Fruit fly (Drosophila melanogaster): ENCODE data around the gene ND-ASHI.

The ND-ASHI gene

DNA sequence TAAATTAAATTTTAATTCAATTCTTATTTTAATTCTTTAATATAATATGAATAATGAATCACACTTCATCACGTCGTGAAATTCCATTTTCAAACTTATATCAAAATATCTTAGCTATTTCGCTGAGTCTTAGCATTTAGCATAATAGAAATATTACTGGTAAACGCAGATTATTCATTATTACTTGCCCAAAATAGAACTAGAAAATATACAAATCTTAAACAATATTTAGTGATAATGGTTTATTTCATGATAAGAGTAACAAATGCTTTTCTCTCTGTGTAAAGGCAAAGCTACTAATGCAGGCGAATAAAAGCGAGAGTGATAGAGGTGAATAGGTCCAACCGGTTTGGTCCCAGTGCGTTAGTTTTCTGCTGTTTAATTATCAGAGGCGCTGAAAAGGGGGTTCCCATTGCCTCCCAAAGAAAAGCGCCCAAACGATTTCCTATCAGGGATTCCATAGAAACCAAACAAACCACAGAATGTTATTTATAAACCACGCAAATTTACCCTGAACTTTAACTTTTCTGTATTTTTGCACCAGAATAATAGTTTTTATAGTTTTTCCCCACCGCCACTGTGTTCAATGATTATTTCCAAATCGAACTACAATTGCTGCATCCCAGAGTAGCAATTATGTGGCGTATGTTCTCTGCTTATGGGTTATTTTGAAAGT, 15.9 kb downstream of the ND-ASHI start:
- TF ChIP-seq CG32121 (GFP tag; IDR thresholded peaks at IDR 0.05) (peak; percentile 64), CG12605 (GFP tag; IDR thresholded peaks at IDR 0.05) (no peak; the same call in none of the 2 replicates), CG8301 (tag; optimal IDR thresholded peaks at IDR 0.05) (peak; percentile 39), Pif1B (GFP tag; optimal IDR thresholded peaks at IDR 0.05) (peak; percentile 2), CG14655 (GFP tag; optimal IDR thresholded peaks at IDR 0.05) (peak; percentile 79), Ets98B (GFP tag; IDR thresholded peaks at IDR 0.05) (peak; percentile 69), CG4496 (GFP tag; IDR thresholded peaks at IDR 0.05) (peak; percentile 67), CG17806 (tag; optimal IDR thresholded peaks at IDR 0.05) (no peak), fd96Ca (GFP tag; IDR thresholded peaks at IDR 0.05) (peak; percentile 88), CG9948 (tag; optimal IDR thresholded peaks at IDR 0.05) (peak; percentile 23), CG15710 (tag; optimal IDR thresholded peaks at IDR 0.05) (no peak)

DNA sequence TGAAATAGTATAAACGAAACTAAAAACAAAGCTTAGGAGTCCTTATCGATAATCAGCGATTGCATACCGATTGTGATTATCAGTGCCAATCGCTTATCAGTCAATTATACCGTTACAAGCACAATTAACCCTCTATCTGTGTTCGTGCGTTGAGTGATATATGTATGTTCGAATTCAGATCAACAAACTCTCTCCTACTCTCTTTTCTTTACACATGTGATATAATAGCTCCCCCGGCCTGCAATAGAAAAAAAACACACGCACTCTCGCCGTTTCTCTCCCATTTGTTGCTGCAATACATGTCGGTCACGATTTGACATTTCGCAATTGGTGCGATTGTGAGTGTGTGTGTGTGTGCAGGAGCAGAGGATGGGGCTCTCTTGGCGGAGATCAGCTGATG, 16.5 kb downstream of the ND-ASHI start:
- peak; percentile 83 for TF ChIP-seq EcR (GFP tag; optimal IDR thresholded peaks at IDR 0.05)
- no peak for TF ChIP-seq CG17806 (tag; optimal IDR thresholded peaks at IDR 0.05)
- no peak for TF ChIP-seq CG9948 (tag; optimal IDR thresholded peaks at IDR 0.05)

- TF ChIP-seq D1 (tag; optimal IDR thresholded peaks at IDR 0.05) (no peak), fd96Ca (GFP tag; IDR thresholded peaks at IDR 0.05) (peak; percentile 57; the same call in 2 of the 3 replicates), CG8159 (tag; optimal IDR thresholded peaks at IDR 0.05) (peak; percentile 24), CG15710 (tag; optimal IDR thresholded peaks at IDR 0.05) (no peak), CG32121 (GFP tag; IDR thresholded peaks at IDR 0.05) (0 out of 2 replicates have a peak, but pooled peaks have one; percentile 23), CG13204 (GFP tag; optimal IDR thresholded peaks at IDR 0.05) (no peak), Pif1A (GFP tag; optimal IDR thresholded peaks at IDR 0.05) (no peak), CG9948 (tag; optimal IDR thresholded peaks at IDR 0.05) (no peak), CG4496 (GFP tag; IDR thresholded peaks at IDR 0.05) (0 out of 3 replicates have a peak, but pooled peaks have one; percentile 17), CG14655 (GFP tag; optimal IDR thresholded peaks at IDR 0.05) (peak; percentile 2)
These were observed 17.0 kb downstream of the ND-ASHI start for dm6 chrX:6661880-6662279.

DNA sequence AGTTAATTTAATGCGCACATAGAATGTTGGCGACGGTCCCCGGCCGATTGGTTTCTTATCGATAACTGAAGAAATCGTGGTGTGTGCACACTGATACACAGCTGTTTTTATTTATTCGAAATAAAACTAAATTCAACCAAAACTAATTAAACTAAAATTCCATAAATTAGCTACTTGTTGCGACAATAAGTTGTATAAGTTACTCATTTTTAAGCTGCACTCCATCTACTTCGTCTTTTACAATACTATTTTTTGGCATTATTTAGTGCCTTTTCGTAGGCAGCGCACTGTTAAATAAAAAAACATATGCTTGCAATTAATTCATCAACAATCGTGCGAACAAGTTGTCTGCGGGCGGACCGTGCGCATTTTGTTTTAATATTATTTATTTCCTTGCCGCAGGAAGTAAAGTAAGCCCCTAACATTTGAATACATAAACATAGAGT, 17.5 kb downstream of the ND-ASHI start, which contains the start of the genes CG3224 and Ctr1A:
Gene CG3224, minus strand, starts transcription at position 71 of the 446 bp plus-strand sequence.
Gene Ctr1A, plus strand, starts transcription at position 256 of the 446 bp plus-strand sequence.
- TF ChIP-seq CG34367 (tag; optimal IDR thresholded peaks at IDR 0.05) (no peak), gl (tag; optimal IDR thresholded peaks at IDR 0.05) (no peak), fd96Ca (GFP tag; IDR thresholded peaks at IDR 0.05) (no peak), rn (GFP tag; IDR thresholded peaks at IDR 0.05) (no peak), CG9948 (tag; optimal IDR thresholded peaks at IDR 0.05) (no peak), CG13204 (GFP tag; optimal IDR thresholded peaks at IDR 0.05) (no peak), CG32121 (GFP tag; IDR thresholded peaks at IDR 0.05) (no peak), CG14655 (GFP tag; optimal IDR thresholded peaks at IDR 0.05) (no peak), Ets98B (GFP tag; IDR thresholded peaks at IDR 0.05) (no peak), D1 (tag; optimal IDR thresholded peaks at IDR 0.05) (no peak), CG17806 (tag; optimal IDR thresholded peaks at IDR 0.05) (no peak)

DNA sequence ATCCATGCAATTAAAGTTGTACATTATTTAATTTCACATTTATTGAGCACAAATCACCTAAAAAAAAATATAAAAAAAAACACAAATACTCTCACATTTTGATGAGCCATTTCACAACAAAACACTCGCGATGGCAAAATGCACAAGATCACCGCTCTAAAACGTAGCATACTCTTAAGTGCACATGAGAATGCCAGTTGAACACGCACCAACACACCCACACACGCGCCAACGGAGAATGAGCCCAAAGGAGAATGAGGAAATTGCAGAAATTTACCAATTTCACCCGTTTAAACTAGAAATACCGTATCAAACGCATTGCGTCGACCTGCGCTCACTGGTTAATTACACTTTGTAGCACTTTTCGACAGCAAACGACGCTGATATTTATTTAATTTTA, 19.0 kb downstream of the ND-ASHI start:
- no peak for TF ChIP-seq CG9948 (tag; optimal IDR thresholded peaks at IDR 0.05)
- peak; percentile 20; the same call in 1 of the 2 replicates for TF ChIP-seq CG32121 (GFP tag; IDR thresholded peaks at IDR 0.05)

dm6 chrX:6656626-6657558, 22.0 kb downstream of the ND-ASHI start:
- peak; percentile 30 for TF ChIP-seq Pif1A (GFP tag; optimal IDR thresholded peaks at IDR 0.05)
- peak; percentile 52 for TF ChIP-seq CG13204 (GFP tag; optimal IDR thresholded peaks at IDR 0.05)
- TF ChIP-seq CG15710 (tag; optimal IDR thresholded peaks at IDR 0.05), result peak; percentile 51
- peak; percentile 21 for TF ChIP-seq Snoo (tag; optimal IDR thresholded peaks at IDR 0.05)
- no peak for TF ChIP-seq gl (tag; optimal IDR thresholded peaks at IDR 0.05)
- peak; percentile 21 for TF ChIP-seq CG9948 (tag; optimal IDR thresholded peaks at IDR 0.05)
- no peak for TF ChIP-seq CG4496 (GFP tag; IDR thresholded peaks at IDR 0.05)
- TF ChIP-seq CG14655 (GFP tag; optimal IDR thresholded peaks at IDR 0.05), result peak; percentile 58
- TF ChIP-seq CG8301 (tag; optimal IDR thresholded peaks at IDR 0.05), result peak; percentile 56
- TF ChIP-seq Ets98B (GFP tag; IDR thresholded peaks at IDR 0.05), result peak; percentile 46
- peak; percentile 58 for TF ChIP-seq CG8159 (tag; optimal IDR thresholded peaks at IDR 0.05)
- no peak for TF ChIP-seq D1 (tag; optimal IDR thresholded peaks at IDR 0.05)
- TF ChIP-seq CG34367 (tag; optimal IDR thresholded peaks at IDR 0.05), result peak; percentile 8
- peak; percentile 49 for TF ChIP-seq Pif1B (GFP tag; optimal IDR thresholded peaks at IDR 0.05)
- peak; percentile 36 for TF ChIP-seq EcR (GFP tag; optimal IDR thresholded peaks at IDR 0.05)
- peak; percentile 39; the same call in 1 of the 2 replicates for TF ChIP-seq CG32121 (GFP tag; IDR thresholded peaks at IDR 0.05)
- peak; percentile 27 for TF ChIP-seq CG17806 (tag; optimal IDR thresholded peaks at IDR 0.05)
- TF ChIP-seq CG10348 (GFP tag; IDR thresholded peaks at IDR 0.05), result no peak
- no peak for TF ChIP-seq rn (GFP tag; IDR thresholded peaks at IDR 0.05)
- TF ChIP-seq fd96Ca (GFP tag; IDR thresholded peaks at IDR 0.05), result no peak
- 0 out of 2 replicates have a peak, but pooled peaks have one; percentile 25 for TF ChIP-seq CG12605 (GFP tag; IDR thresholded peaks at IDR 0.05)

All from whole organism, pupa.